Worm (Caenorhabditis elegans): ENCODE results near the gene C29E4.14.

DNA sequence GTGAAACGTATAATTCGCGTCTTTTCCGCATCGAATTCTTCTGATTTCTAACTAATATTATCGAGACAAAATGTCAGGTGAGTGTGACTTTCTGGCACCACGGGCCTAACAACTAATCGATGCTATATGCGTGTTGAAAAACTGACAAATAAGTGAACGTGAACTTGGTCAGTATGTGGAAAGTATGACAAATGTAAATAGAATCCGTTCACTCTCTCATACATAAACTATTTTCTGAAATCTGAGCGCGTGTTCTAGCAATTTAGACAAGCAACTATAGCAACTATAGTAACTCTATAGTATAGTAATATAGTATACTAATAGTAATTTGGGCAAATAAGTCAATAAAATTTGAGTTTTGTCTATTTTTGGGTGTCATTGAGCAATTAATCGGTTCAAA, 27.6 kb upstream of the C29E4.14 start:
- no peak for TF ChIP-seq him-1 (tag; optimal IDR thresholded peaks at IDR 0.05)
- TF ChIP-seq ztf-25 (GFP tag; IDR thresholded peaks at IDR 0.05) = no peak
- no peak for TF ChIP-seq madf-8 (GFP tag; conservative IDR thresholded peaks at IDR 0.05)
- no peak for TF ChIP-seq ets-4 (GFP tag; optimal IDR thresholded peaks at IDR 0.05)
- no peak for TF ChIP-seq lin-40 (tag; optimal IDR thresholded peaks at IDR 0.05)
